Worm (Caenorhabditis elegans): ENCODE measurements around the gene BE0003N10.1.

Gene BE0003N10.1

DNA sequence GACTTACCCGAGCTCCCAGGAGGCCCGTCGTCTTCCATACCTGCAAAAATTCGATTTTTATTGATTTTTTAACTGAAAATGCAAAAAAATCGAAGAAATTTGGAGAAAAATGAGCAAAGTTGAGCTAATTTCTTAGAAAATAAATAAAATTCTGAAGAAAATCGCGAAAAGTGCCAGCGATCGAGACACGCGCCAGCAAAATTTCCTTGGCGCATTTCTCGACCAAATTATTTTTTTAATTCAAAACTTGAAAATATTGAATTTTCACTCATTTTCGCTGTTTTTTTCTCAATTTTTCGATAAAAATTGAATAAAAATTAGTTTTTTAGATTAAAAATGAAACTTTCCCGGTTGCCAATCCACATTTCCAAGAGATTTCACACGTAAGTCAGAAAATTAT lies at the start of gene BE0003N10.1, which contains the start of gene chin-1:
Gene BE0003N10.1 (plus strand): TSS at position 320 of the 400 bp plus-strand sequence.
Gene chin-1 (minus strand): TSS at position 40 of the 400 bp plus-strand sequence.
- TF ChIP-seq nhr-232 (tag; optimal IDR thresholded peaks at IDR 0.05) (no peak), ttx-3 (tag; optimal IDR thresholded peaks at IDR 0.05) (peak; percentile 5), npax-4 (tag; optimal IDR thresholded peaks at IDR 0.05) (no peak), sdc-2 (tag; optimal IDR thresholded peaks at IDR 0.05) (no peak), ceh-30 (tag; optimal IDR thresholded peaks at IDR 0.05) (peak; percentile 9), ceh-24 (tag; optimal IDR thresholded peaks at IDR 0.05) (no peak), elt-4 (tag; optimal IDR thresholded peaks at IDR 0.05) (no peak), fkh-6 (tag; optimal IDR thresholded peaks at IDR 0.05) (no peak), unc-86 (tag; optimal IDR thresholded peaks at IDR 0.05) (no peak), lin-11 (tag; optimal IDR thresholded peaks at IDR 0.05) (no peak), C08G9.2 (tag; optimal IDR thresholded peaks at IDR 0.05) (no peak)

DNA sequence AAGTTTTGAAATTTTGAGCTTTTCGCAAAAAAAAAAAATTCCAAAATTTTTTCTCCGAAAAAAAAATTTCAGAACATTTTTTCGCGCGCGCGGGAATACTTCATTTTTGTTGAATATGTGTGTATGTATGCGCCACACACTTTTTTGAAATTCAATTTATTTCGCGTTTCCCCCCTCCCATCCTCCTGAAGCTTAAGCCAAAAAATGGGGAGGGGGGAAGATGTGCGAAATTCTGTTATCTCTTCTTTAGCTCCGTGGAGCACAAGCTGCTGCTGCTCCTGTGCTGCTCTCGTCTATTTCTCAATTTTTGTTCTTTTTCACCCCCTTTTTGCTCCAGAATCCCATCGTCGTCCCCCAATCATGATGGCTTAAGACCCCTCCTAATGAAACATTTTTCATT lies 47.7 kb upstream of the BE0003N10.1 start:
- TF ChIP-seq unc-42 (tag; optimal IDR thresholded peaks at IDR 0.05) (peak; percentile 96), ceh-2 (tag; optimal IDR thresholded peaks at IDR 0.05) (no peak), hlh-15 (tag; optimal IDR thresholded peaks at IDR 0.05) (no peak)

DNA sequence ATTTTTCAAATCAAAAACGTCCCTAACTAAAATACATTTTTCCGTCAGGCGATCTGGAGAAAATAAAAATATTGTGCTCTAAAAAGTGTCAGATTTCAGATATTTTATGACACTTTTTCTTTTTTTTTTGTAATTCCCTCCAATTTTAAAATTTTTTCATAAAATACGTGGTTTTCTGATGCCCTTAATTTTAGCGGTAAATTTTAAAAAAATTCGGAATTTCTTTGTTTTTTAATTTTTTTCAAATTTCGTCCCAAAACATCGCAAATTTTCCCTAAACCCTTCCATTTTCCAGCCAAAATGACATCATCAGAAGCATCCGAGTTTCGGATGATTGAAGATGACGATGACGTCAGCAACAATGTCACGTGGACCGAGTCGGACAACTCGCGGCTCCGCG lies 45.7 kb upstream of the BE0003N10.1 start, which contains the start of gene trp-2:
Gene trp-2 (plus strand): TSS at position 301 of the 400 bp plus-strand sequence.
- TF ChIP-seq ceh-6 (GFP tag; optimal IDR thresholded peaks at IDR 0.05) = no peak
- TF ChIP-seq K02D7.2 (tag; optimal IDR thresholded peaks at IDR 0.05) = no peak
- no peak for TF ChIP-seq eyg-1 (tag; optimal IDR thresholded peaks at IDR 0.05)
- no peak for TF ChIP-seq dmd-4 (tag; optimal IDR thresholded peaks at IDR 0.05; ENCODE audit: borderline replicate concordance)
- TF ChIP-seq ceh-30 (tag; optimal IDR thresholded peaks at IDR 0.05) = no peak
- no peak for TF ChIP-seq T23F11.4 (GFP tag; optimal IDR thresholded peaks at IDR 0.05)
- TF ChIP-seq ceh-9 (tag; optimal IDR thresholded peaks at IDR 0.05) = no peak
- no peak for TF ChIP-seq hlh-15 (tag; optimal IDR thresholded peaks at IDR 0.05)
- no peak for TF ChIP-seq zip-5 (tag; optimal IDR thresholded peaks at IDR 0.05)
- no peak for TF ChIP-seq hlh-13 (GFP tag; optimal IDR thresholded peaks at IDR 0.05)
- TF ChIP-seq ceh-24 (tag; optimal IDR thresholded peaks at IDR 0.05) = no peak
- TF ChIP-seq lin-11 (tag; optimal IDR thresholded peaks at IDR 0.05) = no peak
- TF ChIP-seq dve-1 (tag; optimal IDR thresholded peaks at IDR 0.05) = no peak
- TF ChIP-seq ceh-2 (tag; optimal IDR thresholded peaks at IDR 0.05) = no peak
- TF ChIP-seq elt-2 (tag; optimal IDR thresholded peaks at IDR 0.05) = no peak
- TF ChIP-seq unc-3 (GFP tag; conservative IDR thresholded peaks at IDR 0.05) = no peak
- no peak for TF ChIP-seq unc-3 (tag; optimal IDR thresholded peaks at IDR 0.05)
- TF ChIP-seq sox-4 (tag; optimal IDR thresholded peaks at IDR 0.05) = no peak
- no peak for TF ChIP-seq ceh-34 (tag; optimal IDR thresholded peaks at IDR 0.05)

DNA sequence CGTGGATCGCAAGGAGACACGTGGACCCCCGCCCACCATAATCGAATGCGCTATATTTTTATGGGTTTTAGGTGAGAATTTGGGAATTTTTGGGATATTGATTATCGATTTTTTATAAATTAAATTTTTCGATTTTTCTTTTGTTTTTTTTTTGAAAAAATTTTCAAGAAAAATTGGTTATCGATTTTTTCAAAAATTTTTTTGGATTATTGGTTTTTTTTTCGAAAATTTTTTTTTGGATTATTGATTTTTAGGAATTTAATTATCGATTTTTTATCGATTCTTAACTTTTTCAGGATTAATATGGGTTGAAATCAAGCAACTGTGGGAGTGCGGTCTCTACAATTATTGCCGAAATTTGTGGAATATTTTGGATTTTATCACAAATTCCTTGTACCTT lies 40.7 kb upstream of the BE0003N10.1 start:
- TF ChIP-seq nfya-1 (tag; optimal IDR thresholded peaks at IDR 0.05) = no peak
- TF ChIP-seq ceh-30 (tag; optimal IDR thresholded peaks at IDR 0.05) = no peak
- no peak for TF ChIP-seq pag-3 (tag; optimal IDR thresholded peaks at IDR 0.05; ENCODE audit: borderline replicate concordance)
- TF ChIP-seq dve-1 (tag; optimal IDR thresholded peaks at IDR 0.05) = no peak
- TF ChIP-seq ama-1 (optimal IDR thresholded peaks at IDR 0.05) = no peak
- TF ChIP-seq gmeb-2 (tag; optimal IDR thresholded peaks at IDR 0.05) = no peak
- no peak for TF ChIP-seq sox-4 (tag; optimal IDR thresholded peaks at IDR 0.05)
- TF ChIP-seq pqm-1 (tag; optimal IDR thresholded peaks at IDR 0.05) = no peak
- TF ChIP-seq pha-2 (tag; optimal IDR thresholded peaks at IDR 0.05) = no peak
- TF ChIP-seq hlh-13 (GFP tag; optimal IDR thresholded peaks at IDR 0.05) = no peak
- TF ChIP-seq ceh-34 (tag; optimal IDR thresholded peaks at IDR 0.05) = no peak
- TF ChIP-seq C08G9.2 (tag; optimal IDR thresholded peaks at IDR 0.05) = no peak
- no peak for TF ChIP-seq tbx-7 (tag; optimal IDR thresholded peaks at IDR 0.05)
- no peak for TF ChIP-seq odd-2 (tag; optimal IDR thresholded peaks at IDR 0.05)
- TF ChIP-seq madf-2 (tag; optimal IDR thresholded peaks at IDR 0.05) = no peak
- TF ChIP-seq sox-2 (GFP tag; IDR thresholded peaks at IDR 0.05) = no peak

All from whole organism, late embryonic.